Fruit fly (Drosophila melanogaster) whole organism, adult: ENCODE data around the gene CG4907.

ENCODE experiments used
- CG11617 ChIP-seq: fragments of 200-800 bp; sonication (Bioruptor generic); optimal IDR thresholded peaks from 2 replicates; lab custom pipeline; 2017; ENCODE audit warnings: mild to moderate bottlenecking, missing biosample characterization, missing genetic modification reagents, missing genetic modification characterization
- CG14711 ChIP-seq: fragments of 200-800 bp; sonication (Bioruptor generic); optimal IDR thresholded peaks from 2 replicates; lab custom pipeline; 2018; ENCODE audit warnings: missing biosample characterization, mild to moderate bottlenecking, missing genetic modification characterization, moderate library complexity
- CG7045 ChIP-seq: fragments of 200-800 bp; sonication (Bioruptor generic); optimal IDR thresholded peaks from 2 replicates; lab custom pipeline; 2017; ENCODE audit warnings: missing biosample characterization, mild to moderate bottlenecking, missing genetic modification characterization
- CG7101 ChIP-seq: fragments of 200-800 bp; sonication (Bioruptor generic); optimal IDR thresholded peaks from 2 replicates; lab custom pipeline; 2018; ENCODE audit warnings: missing biosample characterization, mild to moderate bottlenecking, missing genetic modification characterization, moderate library complexity
- Crg-1 ChIP-seq: fragments of 200-800 bp; sonication (Bioruptor generic); optimal IDR thresholded peaks from 2 replicates; lab custom pipeline; 2016; ENCODE audit warnings: missing biosample characterization, missing genetic modification characterization
- Mnt ChIP-seq: fragments of 200-800 bp; sonication (Bioruptor generic); optimal IDR thresholded peaks from 2 replicates; lab custom pipeline; 2016; ENCODE audit warnings: missing biosample characterization, mild to moderate bottlenecking, missing genetic modification characterization
- bab1 ChIP-seq: fragments of 200-800 bp; sonication (Bioruptor generic); optimal IDR thresholded peaks from 3 replicates; lab custom pipeline; 2019; ENCODE audit warnings: missing biosample characterization, mild to moderate bottlenecking, missing genetic modification characterization, moderate library complexity
- kay ChIP-seq: fragments of 200-800 bp; sonication (Bioruptor generic); peaks from one replicate; lab custom pipeline; 2016; ENCODE audit warnings: missing biosample characterization, missing genetic modification characterization, borderline replicate concordance
- ovo ChIP-seq: fragments of 200-800 bp; sonication (Bioruptor generic); optimal IDR thresholded peaks from 2 replicates; lab custom pipeline; 2016; ENCODE audit warnings: missing biosample characterization, missing genetic modification characterization
- tj ChIP-seq: fragments of 200-800 bp; sonication (Bioruptor generic); optimal IDR thresholded peaks from 3 replicates; lab custom pipeline; 2017; ENCODE audit warnings: missing biosample characterization, mild to moderate bottlenecking, missing genetic modification characterization, moderate library complexity
- toe ChIP-seq: fragments of 200-800 bp; sonication (Bioruptor generic); optimal IDR thresholded peaks from 2 replicates; lab custom pipeline; 2016; ENCODE audit warnings: missing biosample characterization, missing genetic modification characterization

dm6 chr3R:22720808-22721306 lies 10.3 kb upstream of the CG4907 start, which contains the start of gene wge:
- TF ChIP-seq CG11617 (GFP tag; lab: Kevin White, UChicago) (peak; percentile 27), bab1 (GFP tag; lab: Kevin White, UChicago) (peak; percentile 43), tj (GFP tag; lab: Kevin White, UChicago) (peak; percentile 17), Crg-1 (no peak), ovo (GFP tag; lab: Kevin White, UChicago) (no peak), Mnt (GFP tag; lab: Kevin White, UChicago) (peak; percentile 15), CG7045 (GFP tag; lab: Kevin White, UChicago) (no peak), kay (GFP tag; lab: Kevin White, UChicago) (peak; percentile 99), CG7101 (peak; percentile 7), CG14711 (tag; lab: Kevin White, UChicago) (no peak), toe (GFP tag; lab: Kevin White, UChicago) (no peak)
